Fruit fly (Drosophila melanogaster) ovary, adult (tissue): ENCODE data around the gene DIP-eta.

ENCODE experiments used
- CG17801 ChIP-seq: fragments of 200-800 bp; optimal IDR thresholded peaks from 2 replicates; lab custom pipeline; 2019; ENCODE audit warnings: missing biosample characterization, mild to moderate bottlenecking, missing genetic modification characterization, moderate library complexity; ENCODE audit not compliant: partially characterized antibody

Gene DIP-eta

dm6 chr2L:5617896-5618505, at the start of gene DIP-eta:
Gene DIP-eta (minus strand): TSS chr2L:5617946.
- TF ChIP-seq CG17801 (GFP tag; lab: Kevin White, UChicago): no peak

dm6 chr2L:5662549-5662948, 44.8 kb upstream of the DIP-eta start, which contains the start of gene Hsp60C:
Gene Hsp60C (plus strand): TSS chr2L:5662849.
- TF ChIP-seq CG17801 (GFP tag; lab: Kevin White, UChicago): no peak

dm6 chr2L:5658415-5658814, 40.7 kb upstream of the DIP-eta start, which contains the start of gene DIP-theta:
Gene DIP-theta (minus strand): TSS chr2L:5658560.
- TF ChIP-seq CG17801 (GFP tag; lab: Kevin White, UChicago): no peak

- no peak for TF ChIP-seq CG17801 (GFP tag; lab: Kevin White, UChicago)
Observed at dm6 chr2L:5623727-5624407, 6.1 kb upstream of the DIP-eta start, which contains the start of gene Cyp6a16. Gene Cyp6a16 (minus strand): TSS chr2L:5623762.

dm6 chr2L:5617224-5617623, 522 bp downstream of the DIP-eta start:
- TF ChIP-seq CG17801 (GFP tag; lab: Kevin White, UChicago): no peak

- TF ChIP-seq CG17801 (GFP tag; lab: Kevin White, UChicago): no peak
Observed at dm6 chr2L:5610629-5611028, 7.1 kb downstream of the DIP-eta start.

dm6 chr2L:5610108-5610507, 7.6 kb downstream of the DIP-eta start:
- TF ChIP-seq CG17801 (GFP tag; lab: Kevin White, UChicago): no peak

dm6 chr2L:5596533-5596932, 21.2 kb downstream of the DIP-eta start, which contains the start of gene CG18266:
Gene CG18266 (plus strand): TSS chr2L:5596833.
- no peak for TF ChIP-seq CG17801 (GFP tag; lab: Kevin White, UChicago)

- no peak for TF ChIP-seq CG17801 (GFP tag; lab: Kevin White, UChicago)
Observed at dm6 chr2L:5593839-5594238, 23.9 kb downstream of the DIP-eta start.

- no peak for TF ChIP-seq CG17801 (GFP tag; lab: Kevin White, UChicago)
Observed at dm6 chr2L:5588314-5588713, 29.4 kb downstream of the DIP-eta start, which contains the start of gene CG7251. Gene CG7251 (minus strand): TSS chr2L:5588414.

- no peak for TF ChIP-seq CG17801 (GFP tag; lab: Kevin White, UChicago)
Observed at dm6 chr2L:5581016-5581415, 36.7 kb downstream of the DIP-eta start, which contains the start of gene CG14011. Gene CG14011 (minus strand): TSS chr2L:5581116.

- no peak for TF ChIP-seq CG17801 (GFP tag; lab: Kevin White, UChicago)
Observed at dm6 chr2L:5569503-5569902, 48.2 kb downstream of the DIP-eta start.

dm6 chr2L:5567103-5567502, 50.6 kb downstream of the DIP-eta start:
- no peak for TF ChIP-seq CG17801 (GFP tag; lab: Kevin White, UChicago)

dm6 chr2L:5558809-5559392, 58.8 kb downstream of the DIP-eta start, which contains the start of gene GluRIIB:
Gene GluRIIB (plus strand): TSS chr2L:5559342.
- TF ChIP-seq CG17801 (GFP tag; lab: Kevin White, UChicago): no peak

dm6 chr2L:5554818-5555217, 62.9 kb downstream of the DIP-eta start, which contains the start of gene GluRIIA:
Gene GluRIIA (plus strand): TSS chr2L:5555072.
- TF ChIP-seq CG17801 (GFP tag; lab: Kevin White, UChicago): no peak
